Worm (Caenorhabditis elegans) whole organism, L3 larva: ENCODE results near the gene spat-1.

Source experiments
- ZK546.5 ChIP-seq: sonication (generic microtip); optimal IDR thresholded peaks from 2 replicates; lab custom pipeline; 2017; ENCODE audit warnings: missing biosample characterization, missing genetic modification characterization
- aly-2 ChIP-seq: fragments of 150-350 bp; optimal IDR thresholded peaks from 2 replicates; lab custom pipeline; 2014; ENCODE audit warnings: missing biosample characterization, missing genetic modification characterization
- ceh-16 ChIP-seq: sonication (generic microtip); optimal IDR thresholded peaks from 2 replicates; lab custom pipeline; 2017; ENCODE audit warnings: missing biosample characterization, missing genetic modification characterization
- ceh-28 ChIP-seq: fragments of 150-350 bp; optimal IDR thresholded peaks from 2 replicates; lab custom pipeline; 2014; ENCODE audit warnings: missing biosample characterization, missing genetic modification reagents, missing genetic modification characterization
- ceh-9 ChIP-seq: sonication (generic microtip); optimal IDR thresholded peaks from 2 replicates; lab custom pipeline; 2018; ENCODE audit warnings: missing biosample characterization, missing genetic modification characterization
- daf-12 ChIP-seq: fragments of 150-350 bp; optimal IDR thresholded peaks from 2 replicates; lab custom pipeline; 2014; ENCODE audit warnings: missing biosample characterization, missing genetic modification reagents, missing genetic modification characterization
- egl-5 ChIP-seq: fragments of 150-350 bp; optimal IDR thresholded peaks from 2 replicates; lab custom pipeline; 2017; ENCODE audit warnings: missing biosample characterization, missing genetic modification reagents, missing genetic modification characterization, inconsistent platforms
- elt-1 ChIP-seq: fragments of 150-350 bp; optimal IDR thresholded peaks from 2 replicates; lab custom pipeline; 2014; ENCODE audit warnings: missing biosample characterization, missing genetic modification characterization
- elt-2 ChIP-seq: sonication (generic microtip); optimal IDR thresholded peaks from 2 replicates; lab custom pipeline; 2016; ENCODE audit warnings: missing genetic modification reagents, mild to moderate bottlenecking, missing genetic modification characterization, missing compliant biosample characterization
- eor-1 ChIP-seq, 2 experiments: fragments of 150-350 bp; optimal IDR thresholded peaks; 2 replicates each; lab custom pipeline; 2014 to 2018; ENCODE audit warnings: missing biosample characterization in 2 of 2, missing genetic modification characterization in 2 of 2
- fkh-10 ChIP-seq: sonication (generic microtip); optimal IDR thresholded peaks from 2 replicates; lab custom pipeline; 2017; ENCODE audit warnings: missing biosample characterization, missing genetic modification reagents, missing genetic modification characterization
- fkh-2 ChIP-seq: fragments of 150-350 bp; optimal IDR thresholded peaks from 2 replicates; lab custom pipeline; 2014; ENCODE audit warnings: missing biosample characterization, missing genetic modification reagents, missing genetic modification characterization
- hmg-11 ChIP-seq: sonication (generic microtip); optimal IDR thresholded peaks from 2 replicates; lab custom pipeline; 2016; ENCODE audit warnings: missing genetic modification characterization, missing compliant biosample characterization
- jun-1 ChIP-seq: fragments of 150-350 bp; optimal IDR thresholded peaks from 2 replicates; lab custom pipeline; 2014; ENCODE audit warnings: missing biosample characterization, missing genetic modification reagents, missing genetic modification characterization
- lin-15B ChIP-seq: fragments of 150-350 bp; optimal IDR thresholded peaks from 2 replicates; lab custom pipeline; 2014; ENCODE audit warnings: missing biosample characterization, missing genetic modification characterization
- lin-39 ChIP-seq: fragments of 150-350 bp; optimal IDR thresholded peaks from 2 replicates; lab custom pipeline; 2018; ENCODE audit warnings: missing biosample characterization, missing genetic modification reagents, missing genetic modification characterization
- lsy-12 ChIP-seq: sonication (generic microtip); optimal IDR thresholded peaks from 2 replicates; lab custom pipeline; 2016; ENCODE audit warnings: mild to moderate bottlenecking, missing genetic modification characterization, missing compliant biosample characterization
- mdl-1 ChIP-seq: fragments of 150-350 bp; optimal IDR thresholded peaks from 2 replicates; lab custom pipeline; 2014; ENCODE audit warnings: missing biosample characterization, missing genetic modification characterization
- mml-1 ChIP-seq: fragments of 150-350 bp; sonication (generic microtip); optimal IDR thresholded peaks from 3 replicates; lab custom pipeline; 2014; ENCODE audit warnings: missing biosample characterization, missing genetic modification characterization
- nhr-11 ChIP-seq: fragments of 150-350 bp; optimal IDR thresholded peaks from 2 replicates; lab custom pipeline; 2014; ENCODE audit warnings: missing biosample characterization, missing genetic modification characterization
- nhr-23 ChIP-seq: fragments of 150-350 bp; optimal IDR thresholded peaks from 2 replicates; lab custom pipeline; 2014; ENCODE audit warnings: missing biosample characterization, missing genetic modification reagents, missing genetic modification characterization
- nhr-237 ChIP-seq: fragments of 150-350 bp; optimal IDR thresholded peaks from 2 replicates; lab custom pipeline; 2014; ENCODE audit warnings: missing biosample characterization, missing genetic modification characterization
- nhr-77 ChIP-seq: fragments of 150-350 bp; optimal IDR thresholded peaks from 2 replicates; lab custom pipeline; 2014; ENCODE audit warnings: missing biosample characterization, missing genetic modification characterization
- pha-4 ChIP-seq: fragments of 150-350 bp; optimal IDR thresholded peaks from 2 replicates; lab custom pipeline; 2014; ENCODE audit warnings: missing biosample characterization, missing genetic modification reagents, missing genetic modification characterization
- pqm-1 ChIP-seq: fragments of 150-350 bp; optimal IDR thresholded peaks from 2 replicates; lab custom pipeline; 2017; ENCODE audit warnings: missing biosample characterization, missing genetic modification characterization, inconsistent platforms
- skn-1 ChIP-seq: fragments of 150-350 bp; optimal IDR thresholded peaks from 2 replicates; lab custom pipeline; 2014; ENCODE audit warnings: missing biosample characterization, missing genetic modification characterization
- tbx-2 ChIP-seq: sonication (generic microtip); optimal IDR thresholded peaks from 2 replicates; lab custom pipeline; 2016; ENCODE audit warnings: mild to moderate bottlenecking, missing genetic modification characterization, missing compliant biosample characterization
- zag-1 ChIP-seq: fragments of 150-350 bp; optimal IDR thresholded peaks from 2 replicates; lab custom pipeline; 2014; ENCODE audit warnings: missing biosample characterization, missing genetic modification characterization
- ztf-11 ChIP-seq: fragments of 150-350 bp; optimal IDR thresholded peaks from 2 replicates; lab custom pipeline; 2014; ENCODE audit warnings: missing biosample characterization, missing genetic modification characterization

The spat-1 gene

DNA sequence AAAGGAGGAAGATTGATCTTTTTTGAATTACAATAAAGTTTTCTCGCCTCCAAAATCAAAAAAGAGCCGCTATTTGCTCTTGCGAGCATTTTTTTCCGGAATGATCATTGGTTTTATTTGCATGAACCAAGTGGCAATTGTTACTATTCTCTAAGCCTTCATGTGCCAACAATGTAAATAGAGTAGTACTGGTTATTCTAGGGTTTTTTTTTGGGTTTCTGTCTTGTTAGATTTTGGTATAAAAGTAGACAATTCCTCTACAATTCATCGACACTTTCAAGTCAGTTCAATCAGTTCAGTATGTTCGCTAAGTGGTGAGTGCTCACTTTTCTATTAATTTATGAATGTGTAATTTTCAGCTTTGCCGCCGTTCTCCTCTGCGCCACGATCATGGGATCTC is 49.5 kb downstream of the spat-1 start, which contains the start of gene nspb-7:
Gene nspb-7, plus strand, starts transcription at position 301 of the 400 bp plus-strand sequence.
- TF ChIP-seq skn-1 (tag; lab: Kevin White, UChicago), result no peak
- TF ChIP-seq ceh-28 (tag; lab: Kevin White, UChicago), result no peak
- no peak for TF ChIP-seq hmg-11 (tag; lab: Kevin White, UChicago)

DNA sequence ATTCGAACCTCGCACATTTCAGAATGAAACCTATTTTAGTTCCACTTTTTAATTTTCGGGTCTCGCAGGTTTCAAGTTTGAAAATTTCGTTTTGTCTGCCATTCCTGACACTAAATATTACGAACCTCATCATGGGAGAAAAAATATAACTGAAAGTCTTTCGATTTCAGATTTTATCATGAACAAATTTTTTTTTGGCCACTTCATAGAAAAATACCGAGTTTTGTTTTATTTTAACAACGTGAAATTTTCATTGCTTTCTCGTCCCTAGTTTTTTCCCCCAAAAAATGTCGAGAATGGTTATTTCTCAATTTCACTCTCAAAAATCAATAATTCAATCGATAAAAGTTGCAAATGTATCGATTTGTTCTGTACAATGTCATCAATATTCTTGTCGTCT is 50.2 kb downstream of the spat-1 start, which contains the start of gene C01G12.9:
Gene C01G12.9, plus strand, starts transcription at position 301 of the 400 bp plus-strand sequence.
- TF ChIP-seq hmg-11 (tag; lab: Kevin White, UChicago) (no peak), tbx-2 (no peak), elt-2 (no peak), ztf-11 (no peak), elt-1 (tag; lab: Kevin White, UChicago) (no peak), lin-39 (tag; lab: Kevin White, UChicago) (no peak), ceh-16 (no peak), nhr-237 (tag; lab: Kevin White, UChicago) (no peak), lin-15B (tag; lab: Kevin White, UChicago) (no peak), lsy-12 (no peak), ceh-28 (tag; lab: Kevin White, UChicago) (no peak), fkh-10 (no peak), daf-12 (tag; lab: Kevin White, UChicago) (no peak), eor-1 (tag; optimal IDR thresholded peaks at IDR 0.05; lab: Kevin White, UChicago) (no peak), pqm-1 (tag; lab: Kevin White, UChicago) (no peak), nhr-23 (tag; lab: Kevin White, UChicago) (no peak)

ce11 chrII:14580549-14580948 is 52.0 kb downstream of the spat-1 start, which contains the start of the genes nspb-8 and nspb-9:
Gene nspb-8 (minus strand): TSS chrII:14580649.
Gene nspb-9 (plus strand): TSS chrII:14580859.
- TF ChIP-seq mdl-1 (tag; lab: Kevin White, UChicago), result no peak

- no peak for TF ChIP-seq aly-2 (tag; lab: Kevin White, UChicago)
- TF ChIP-seq tbx-2, result no peak
- no peak for TF ChIP-seq pqm-1 (tag; lab: Kevin White, UChicago)
- TF ChIP-seq zag-1 (tag; lab: Kevin White, UChicago), result no peak
- no peak for TF ChIP-seq ceh-9
- TF ChIP-seq egl-5, result no peak
- TF ChIP-seq pha-4 (tag; lab: Kevin White, UChicago), result no peak
- no peak for TF ChIP-seq jun-1
- no peak for TF ChIP-seq elt-2
- TF ChIP-seq ZK546.5 (tag; lab: Kevin White, UChicago), result no peak
- no peak for TF ChIP-seq nhr-77
- TF ChIP-seq lin-39 (tag; lab: Kevin White, UChicago), result no peak
- no peak for TF ChIP-seq fkh-2 (tag; lab: Kevin White, UChicago)
- TF ChIP-seq mml-1 (tag; lab: Kevin White, UChicago), result no peak
- no peak for TF ChIP-seq nhr-11 (tag; lab: Kevin White, UChicago)
Observed at ce11 chrII:14582206-14582605, 53.7 kb downstream of the spat-1 start, which contains the start of gene C01G12.3. Gene C01G12.3 (minus strand): TSS chrII:14582306.
